Fruit fly (Drosophila melanogaster) whole organism, embryonic: Measurements from ENCODE around the gene CG6005.
A peak's percentile ranks its signal among the peaks of the same experiment; 100 is the strongest.

Experiments
- Bdp1 ChIP-seq: fragments of 200-800 bp; sonication (Bioruptor generic); optimal IDR thresholded peaks from 3 replicates; lab custom pipeline; 2016; ENCODE audit warnings: missing biosample characterization, missing genetic modification characterization
- CG11085 ChIP-seq: fragments of 200-800 bp; sonication (Bioruptor generic); IDR thresholded peaks from 2 replicates; pipeline ENCODE4 v1.3.6; 2022; ENCODE audit warnings: missing biosample characterization, missing genetic modification characterization
- CG11695 ChIP-seq: fragments of 200-800 bp; sonication (Bioruptor generic); IDR thresholded peaks from 3 replicates; pipeline ENCODE4 v1.3.6; 2022; ENCODE audit warnings: missing biosample characterization, missing genetic modification characterization
- CG12155 ChIP-seq: fragments of 200-800 bp; sonication (Bioruptor generic); optimal IDR thresholded peaks from 3 replicates; lab custom pipeline; 2016; ENCODE audit warnings: missing biosample characterization, missing genetic modification characterization
- CG12659 ChIP-seq: fragments of 200-800 bp; sonication (Bioruptor generic); optimal IDR thresholded peaks from 3 replicates; lab custom pipeline; 2017; ENCODE audit warnings: mild to moderate bottlenecking, missing biosample characterization, missing genetic modification reagents, missing genetic modification characterization
- CG13123 ChIP-seq: fragments of 200-800 bp; sonication (Bioruptor generic); optimal IDR thresholded peaks from 2 replicates; lab custom pipeline; 2016; ENCODE audit warnings: missing biosample characterization, missing genetic modification characterization
- CG13775 ChIP-seq: fragments of 200-800 bp; sonication (Bioruptor generic); optimal IDR thresholded peaks from 3 replicates; lab custom pipeline; 2017; ENCODE audit warnings: missing biosample characterization, mild to moderate bottlenecking, missing genetic modification characterization
- CG14710 ChIP-seq: fragments of 200-800 bp; sonication (Bioruptor generic); optimal IDR thresholded peaks from 3 replicates; lab custom pipeline; 2019; ENCODE audit warnings: missing biosample characterization, mild to moderate bottlenecking, missing genetic modification characterization, moderate library complexity
- CG15514 ChIP-seq: fragments of 200-800 bp; sonication (Bioruptor generic); optimal IDR thresholded peaks from 3 replicates; lab custom pipeline; 2017; ENCODE audit warnings: missing biosample characterization, missing genetic modification characterization, mild to moderate bottlenecking, moderate library complexity, missing genetic modification reagents
- CG1647 ChIP-seq: fragments of 200-800 bp; sonication (Bioruptor generic); optimal IDR thresholded peaks from 3 replicates; lab custom pipeline; 2016; ENCODE audit warnings: missing biosample characterization, missing genetic modification characterization
- CG30020 ChIP-seq: fragments of 200-800 bp; optimal IDR thresholded peaks from 2 replicates; lab custom pipeline; 2019; ENCODE audit warnings: missing biosample characterization, mild to moderate bottlenecking, missing genetic modification characterization, moderate library complexity
- CG3847 ChIP-seq: fragments of 200-800 bp; sonication (Bioruptor generic); IDR thresholded peaks from 2 replicates; pipeline ENCODE4 v1.3.6; 2022; ENCODE audit warnings: missing biosample characterization, missing genetic modification characterization
- CG4360 ChIP-seq: fragments of 200-800 bp; sonication (Bioruptor generic); IDR thresholded peaks from 2 replicates; pipeline ENCODE4 v1.3.6; 2022; ENCODE audit warnings: missing biosample characterization, missing genetic modification characterization
- CG6683 ChIP-seq: fragments of 200-800 bp; sonication (Bioruptor generic); optimal IDR thresholded peaks from 2 replicates; lab custom pipeline; 2017; ENCODE audit warnings: missing biosample characterization, mild to moderate bottlenecking, missing genetic modification characterization, missing genetic modification reagents
- CG6854 ChIP-seq: fragments of 200-800 bp; sonication (Bioruptor generic); optimal IDR thresholded peaks from 3 replicates; lab custom pipeline; 2017; ENCODE audit warnings: missing biosample characterization, mild to moderate bottlenecking, missing genetic modification characterization
- CG9215 ChIP-seq: fragments of 200-800 bp; sonication (Bioruptor generic); IDR thresholded peaks from 2 replicates; pipeline ENCODE4 v1.3.6; 2022; ENCODE audit warnings: missing biosample characterization, missing genetic modification characterization
- CG9932 ChIP-seq: fragments of 200-800 bp; sonication (Bioruptor generic); IDR thresholded peaks from 2 replicates; pipeline ENCODE4 v1.3.6; 2022; ENCODE audit warnings: missing biosample characterization, missing genetic modification characterization
- Chrac-16 ChIP-seq: fragments of 200-800 bp; sonication (Bioruptor generic); optimal IDR thresholded peaks from 3 replicates; lab custom pipeline; 2016; ENCODE audit warnings: missing biosample characterization, missing genetic modification characterization
- Dbx ChIP-seq: fragments of 200-800 bp; sonication (Bioruptor generic); IDR thresholded peaks from 3 replicates; pipeline ENCODE4 v1.3.6; 2022; ENCODE audit warnings: missing biosample characterization, missing genetic modification characterization
- Dip2 ChIP-seq: fragments of 200-800 bp; sonication (Bioruptor generic); IDR thresholded peaks from 2 replicates; pipeline ENCODE4 v1.3.6; 2022; ENCODE audit warnings: missing biosample characterization, missing genetic modification characterization
- Drgx ChIP-seq: fragments of 200-800 bp; sonication (Bioruptor generic); IDR thresholded peaks from 2 replicates; pipeline ENCODE4 v1.3.6; 2022; ENCODE audit warnings: missing biosample characterization, missing genetic modification characterization
- E2f2 ChIP-seq: fragments of 200-800 bp; sonication (Bioruptor generic); IDR thresholded peaks from 2 replicates; pipeline ENCODE4 v1.3.6; 2022; ENCODE audit warnings: missing biosample characterization, missing genetic modification characterization
- Gsc ChIP-seq: fragments of 200-800 bp; sonication (Bioruptor generic); IDR thresholded peaks from 2 replicates; pipeline ENCODE4 v1.3.6; 2022; ENCODE audit warnings: missing biosample characterization, missing genetic modification characterization
- HmgD ChIP-seq: fragments of 200-800 bp; sonication (Bioruptor generic); optimal IDR thresholded peaks from 3 replicates; lab custom pipeline; 2016; ENCODE audit warnings: missing biosample characterization, missing genetic modification characterization
- Med ChIP-seq: fragments of 200-800 bp; sonication (Bioruptor generic); peaks from one replicate; lab custom pipeline; 2016; ENCODE audit warnings: missing biosample characterization, missing genetic modification characterization, mild to moderate bottlenecking, inconsistent platforms, moderate library complexity
- Myb ChIP-seq: fragments of 200-800 bp; sonication (Bioruptor generic); optimal IDR thresholded peaks from 2 replicates; lab custom pipeline; 2016; ENCODE audit warnings: missing biosample characterization, missing genetic modification characterization
- NC2β ChIP-seq: fragments of 200-800 bp; sonication (Bioruptor generic); optimal IDR thresholded peaks from 2 replicates; lab custom pipeline; 2016; ENCODE audit warnings: missing biosample characterization, missing genetic modification characterization
- Stat92E ChIP-seq, 3 experiments: fragments of >200 bp in 2 of 3; fragments of 200-800 bp in 1 of 3; sonication (Bioruptor generic) in 1 of 3; optimal IDR thresholded peaks; 2 replicates each; lab custom pipeline; 2017 to 2019; ENCODE audit warnings: missing biosample characterization in 3 of 3, missing genetic modification characterization in 3 of 3, mild to moderate bottlenecking in 1 of 3, moderate library complexity in 1 of 3
- Trl ChIP-seq, 3 experiments: fragments of >200 bp in 2 of 3; fragments of 200-800 bp in 1 of 3; sonication (Bioruptor generic) in 1 of 3; optimal IDR thresholded peaks; 2 replicates in 1 of 3; 3 replicates in 2 of 3; lab custom pipeline; 2016 to 2017; ENCODE audit warnings: missing biosample characterization in 1 of 3, missing genetic modification characterization in 1 of 3
- Usf ChIP-seq: fragments of 200-800 bp; sonication (Bioruptor generic); optimal IDR thresholded peaks from 2 replicates; lab custom pipeline; 2017; ENCODE audit warnings: missing genotype, missing biosample characterization, missing genetic modification characterization
- cato ChIP-seq: fragments of 200-800 bp; sonication (Bioruptor generic); optimal IDR thresholded peaks from 2 replicates; lab custom pipeline; 2016; ENCODE audit warnings: missing biosample characterization, missing genetic modification characterization, borderline replicate concordance
- cwo ChIP-seq: fragments of 200-800 bp; sonication (Bioruptor generic); optimal IDR thresholded peaks from 3 replicates; lab custom pipeline; 2017; ENCODE audit warnings: missing biosample characterization, missing genetic modification characterization, mild to moderate bottlenecking, moderate library complexity, missing genetic modification reagents
- dan ChIP-seq: fragments of 200-800 bp; sonication (Bioruptor generic); IDR thresholded peaks from 2 replicates; pipeline ENCODE4 v1.3.6; 2022; ENCODE audit warnings: missing biosample characterization, missing genetic modification characterization
- disco-r ChIP-seq: fragments of 200-800 bp; sonication (Bioruptor generic); optimal IDR thresholded peaks from 2 replicates; lab custom pipeline; 2016; ENCODE audit warnings: missing biosample characterization, missing genetic modification characterization
- gfzf ChIP-seq: fragments of 200-800 bp; sonication (Bioruptor generic); optimal IDR thresholded peaks from 2 replicates; lab custom pipeline; 2016; ENCODE audit warnings: missing biosample characterization, mild to moderate bottlenecking, missing genetic modification characterization, moderate library complexity
- ken ChIP-seq: fragments of 200-800 bp; sonication (Bioruptor generic); IDR thresholded peaks from 3 replicates; pipeline ENCODE4 v1.3.6; 2022; ENCODE audit warnings: missing biosample characterization, missing genetic modification characterization
- lbe ChIP-seq: fragments of 200-800 bp; sonication (Bioruptor generic); optimal IDR thresholded peaks from 2 replicates; lab custom pipeline; 2016; ENCODE audit warnings: missing biosample characterization, mild to moderate bottlenecking, missing genetic modification characterization
- lola ChIP-seq, 3 experiments: fragments of >200 bp in 2 of 3; fragments of 200-800 bp in 1 of 3; sonication (Bioruptor generic) in 1 of 3; optimal IDR thresholded peaks; 2 replicates each; lab custom pipeline; 2017 to 2019; ENCODE audit warnings: missing biosample characterization in 3 of 3, missing genetic modification characterization in 3 of 3, mild to moderate bottlenecking in 1 of 3, moderate library complexity in 1 of 3
- nerfin-1 ChIP-seq: fragments of 200-800 bp; sonication (Bioruptor generic); optimal IDR thresholded peaks from 3 replicates; lab custom pipeline; 2019; ENCODE audit warnings: missing biosample characterization, mild to moderate bottlenecking, missing genetic modification characterization, moderate library complexity
- nom ChIP-seq: fragments of 200-800 bp; sonication (Bioruptor generic); optimal IDR thresholded peaks from 2 replicates; lab custom pipeline; 2017; ENCODE audit warnings: missing biosample characterization, missing genetic modification characterization, mild to moderate bottlenecking, moderate library complexity, missing genetic modification reagents
- oc ChIP-seq: fragments of 200-800 bp; sonication (Bioruptor generic); optimal IDR thresholded peaks from 2 replicates; lab custom pipeline; 2018; ENCODE audit warnings: missing biosample characterization, mild to moderate bottlenecking, missing genetic modification characterization, moderate library complexity
- onecut ChIP-seq: fragments of 200-800 bp; sonication (Bioruptor generic); IDR thresholded peaks from 2 replicates; pipeline ENCODE4 v1.3.6; 2022; ENCODE audit warnings: missing biosample characterization, missing genetic modification characterization
- pho ChIP-seq: fragments of 200-800 bp; sonication (Bioruptor generic); optimal IDR thresholded peaks from 2 replicates; lab custom pipeline; 2016; ENCODE audit warnings: missing biosample characterization, missing genetic modification characterization
- run ChIP-seq: fragments of 200-800 bp; sonication (Bioruptor generic); optimal IDR thresholded peaks from 3 replicates; lab custom pipeline; 2018; ENCODE audit warnings: missing biosample characterization, mild to moderate bottlenecking, missing genetic modification characterization
- sr ChIP-seq: fragments of 200-800 bp; sonication (Bioruptor generic); IDR thresholded peaks from 3 replicates; pipeline ENCODE4 v1.3.6; 2022; ENCODE audit warnings: missing biosample characterization, missing genetic modification characterization
- stc ChIP-seq: fragments of 200-800 bp; sonication (Bioruptor generic); IDR thresholded peaks from 2 replicates; pipeline ENCODE4 v1.3.6; 2022; ENCODE audit warnings: missing biosample characterization, missing genetic modification characterization
- wor ChIP-seq: fragments of 200-800 bp; sonication (Bioruptor generic); IDR thresholded peaks from 2 replicates; pipeline ENCODE4 v1.3.6; 2022; ENCODE audit warnings: missing biosample characterization, missing genetic modification characterization
- zf30C ChIP-seq: fragments of 200-800 bp; sonication (Bioruptor generic); optimal IDR thresholded peaks from 3 replicates; lab custom pipeline; 2018; ENCODE audit warnings: missing biosample characterization, mild to moderate bottlenecking, missing genetic modification characterization

The CG6005 gene

dm6 chr3R:18995556-18996272, 28.1 kb downstream of the CG6005 start (continued):
- peak; percentile 70 for TF ChIP-seq Chrac-16 (GFP tag; lab: Kevin White, UChicago)
- peak; percentile 62; the same call in 2 of the 3 replicates for TF ChIP-seq CG11695 (GFP tag; lab: Robert Waterston, UW)
- peak; percentile 17 for TF ChIP-seq CG6683 (GFP tag; lab: Kevin White, UChicago)
- no peak for TF ChIP-seq pho (GFP tag; lab: Kevin White, UChicago)
- TF ChIP-seq Drgx, result peak; percentile 88
- TF ChIP-seq CG6854, result peak; percentile 19
- peak; percentile 46 for TF ChIP-seq cwo (GFP tag; lab: Kevin White, UChicago)
- peak; percentile 80 for TF ChIP-seq CG14710 (tag; lab: Kevin White, UChicago)
- no peak for TF ChIP-seq CG11085
- TF ChIP-seq Stat92E (GFP tag; optimal IDR thresholded peaks at IDR 0.05; lab: Kevin White, UChicago), result no peak
- TF ChIP-seq run (tag; lab: Kevin White, UChicago), result peak; percentile 64
- peak; percentile 72 for TF ChIP-seq lbe (GFP tag; lab: Kevin White, UChicago)
- TF ChIP-seq CG3847 (GFP tag; lab: Robert Waterston, UW), result 0 out of 2 replicates have a peak, but pooled peaks have one; percentile 22
- peak; percentile 33 for TF ChIP-seq CG12155 (GFP tag; lab: Kevin White, UChicago)
- no peak for TF ChIP-seq HmgD (GFP tag; lab: Kevin White, UChicago)
- no peak for TF ChIP-seq cato
- peak; percentile 45 for TF ChIP-seq CG12659 (GFP tag; lab: Kevin White, UChicago)
- no peak for TF ChIP-seq CG30020 (tag; lab: Kevin White, UChicago)
- TF ChIP-seq Gsc (GFP tag; lab: Robert Waterston, UW), result peak; percentile 55; the same call in 1 of the 2 replicates
- peak; percentile 73; the same call in 2 of the 3 replicates for TF ChIP-seq sr (GFP tag; lab: Robert Waterston, UW)
- TF ChIP-seq dan (GFP tag; lab: Robert Waterston, UW), result peak; percentile 49; the same call in 1 of the 2 replicates
- TF ChIP-seq CG1647 (GFP tag; lab: Kevin White, UChicago), result no peak
- peak; percentile 27 for TF ChIP-seq Bdp1 (GFP tag; lab: Kevin White, UChicago)
- no peak for TF ChIP-seq CG9932 (GFP tag; lab: Robert Waterston, UW)
- TF ChIP-seq Med, result peak; percentile 86
- peak; percentile 85 for TF ChIP-seq stc (GFP tag; lab: Robert Waterston, UW)
- no peak for TF ChIP-seq Dip2 (GFP tag; lab: Robert Waterston, UW)
- TF ChIP-seq ken, result peak; percentile 83; the same call in 2 of the 3 replicates
- peak; percentile 33 for TF ChIP-seq NC2β (GFP tag; lab: Kevin White, UChicago)
- peak; percentile 67 for TF ChIP-seq onecut (GFP tag; lab: Robert Waterston, UW)
- no peak for TF ChIP-seq Trl (optimal IDR thresholded peaks at IDR 0.05; lab: Kevin White, UChicago)
- TF ChIP-seq Trl (GFP tag; optimal IDR thresholded peaks at IDR 0.05; lab: Kevin White, UChicago), result peak; percentile 53
- TF ChIP-seq CG9215 (GFP tag; lab: Robert Waterston, UW), result peak; percentile 10; the same call in 1 of the 2 replicates
- peak; percentile 83 for TF ChIP-seq oc
- peak; percentile 43 for TF ChIP-seq CG13123
- peak; percentile 28 for TF ChIP-seq zf30C (GFP tag; lab: Kevin White, UChicago)
- TF ChIP-seq wor (GFP tag; lab: Robert Waterston, UW), result peak; percentile 79
- no peak for TF ChIP-seq disco-r (GFP tag; lab: Kevin White, UChicago)
- TF ChIP-seq gfzf (GFP tag; lab: Kevin White, UChicago), result no peak
- peak; percentile 55 for TF ChIP-seq CG13775
- peak; percentile 37 for TF ChIP-seq CG15514 (GFP tag; lab: Kevin White, UChicago)
- TF ChIP-seq Usf (GFP tag; lab: Kevin White, UChicago), result peak; percentile 4
- TF ChIP-seq Myb (GFP tag; lab: Kevin White, UChicago), result no peak
- TF ChIP-seq CG4360 (GFP tag; lab: Robert Waterston, UW), result peak; percentile 13; the same call in 1 of the 2 replicates
- TF ChIP-seq E2f2 (GFP tag; lab: Robert Waterston, UW), result peak; percentile 47
- peak; percentile 80 for TF ChIP-seq nerfin-1
- peak in 1 of 3 experiments; percentile 77 for TF ChIP-seq lola (GFP tag; optimal IDR thresholded peaks at IDR 0.05; lab: Kevin White, UChicago)
- peak; percentile 75 for TF ChIP-seq nom (GFP tag; lab: Kevin White, UChicago)
- TF ChIP-seq Dbx (GFP tag; lab: Robert Waterston, UW), result 0 out of 3 replicates have a peak, but pooled peaks have one; percentile 33
